Worm (Caenorhabditis elegans): Measurements from ENCODE around the gene pafo-1.

pafo-1 gene

ce11 chrV:11564573-11564972, 43.1 kb downstream of the pafo-1 start, which contains the start of gene srx-87:
Gene srx-87 (plus strand): TSS chrV:11564873.
- no peak for TF ChIP-seq unc-62 (GFP tag; optimal IDR thresholded peaks at IDR 0.05)

DNA sequence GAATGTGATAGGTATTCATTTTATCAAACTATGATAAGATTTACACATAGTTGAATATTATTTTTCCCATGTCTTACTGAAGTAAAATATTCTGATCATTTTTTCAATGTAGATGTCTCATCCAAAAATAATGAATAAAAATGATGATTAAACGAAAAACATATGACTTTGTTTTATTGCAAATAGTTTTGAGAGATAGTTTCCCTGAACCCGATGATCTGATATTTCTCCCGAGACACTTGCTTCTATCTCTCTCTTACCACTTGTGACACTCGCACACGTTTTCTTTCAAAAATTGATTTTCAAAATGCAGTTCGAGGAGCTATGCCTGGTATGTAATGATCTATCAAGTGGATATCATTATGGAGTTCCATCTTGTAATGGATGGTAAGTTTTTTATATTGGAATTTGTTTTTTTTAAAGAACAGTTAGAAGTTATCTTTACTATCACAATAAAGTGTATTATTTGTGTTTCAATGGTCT, 48.7 kb downstream of the pafo-1 start, which contains the start of the genes nhr-101 and pms-2:
Gene nhr-101, plus strand, starts transcription at position 308 of the 483 bp plus-strand sequence.
Gene pms-2, minus strand, starts transcription at position 433 of the 483 bp plus-strand sequence.
- no peak for TF ChIP-seq unc-62 (GFP tag; optimal IDR thresholded peaks at IDR 0.05)
